Worm (Caenorhabditis elegans) whole organism, mixed stage, embryonic: ENCODE data around the gene F07H5.13.

Experiments used
- lin-13 ChIP-seq: fragments of 150-350 bp; optimal IDR thresholded peaks from 2 replicates; lab custom pipeline; 2014; ENCODE audit warnings: missing biosample characterization, missing genetic modification characterization
- snpc-4 ChIP-seq: fragments of 150-350 bp; optimal IDR thresholded peaks from 2 replicates; lab custom pipeline; 2014; ENCODE audit warnings: missing biosample characterization, missing genetic modification characterization
- ztf-11 ChIP-seq: fragments of 150-350 bp; optimal IDR thresholded peaks from 2 replicates; lab custom pipeline; 2014; ENCODE audit warnings: missing biosample characterization, missing genetic modification characterization

ce11 chrII:8812346-8812745, 22.0 kb downstream of the F07H5.13 start:
- TF ChIP-seq snpc-4 (no peak), ztf-11 (no peak), lin-13 (tag; lab: Kevin White, UChicago) (no peak)
